Fruit fly (Drosophila melanogaster): Measurements from ENCODE around the gene Snx6.

Gene Snx6

dm6 chr2L:8205871-8206270 is 14.7 kb downstream of the Snx6 start, which contains the start of gene CG8419:
TSS of gene CG8419 (plus strand) at chr2L:8206171.
- TF ChIP-seq CG8478 (optimal IDR thresholded peaks at IDR 0.05) (no peak), Dll (optimal IDR thresholded peaks at IDR 0.05) (no peak), pan (optimal IDR thresholded peaks at IDR 0.05) (no peak), psq (optimal IDR thresholded peaks at IDR 0.05) (no peak), usp (GFP tag; optimal IDR thresholded peaks at IDR 0.05) (no peak)

dm6 chr2L:8204996-8205567 is 15.5 kb downstream of the Snx6 start, which contains the start of gene SLC5A11:
TSS of gene SLC5A11 (minus strand) at chr2L:8205132.
- peak; percentile 98 for TF ChIP-seq pan (optimal IDR thresholded peaks at IDR 0.05)
- no peak for TF ChIP-seq Dll (optimal IDR thresholded peaks at IDR 0.05)
- no peak for TF ChIP-seq usp (GFP tag; optimal IDR thresholded peaks at IDR 0.05)

- TF ChIP-seq pan (optimal IDR thresholded peaks at IDR 0.05) (no peak), usp (GFP tag; optimal IDR thresholded peaks at IDR 0.05) (no peak), psq (optimal IDR thresholded peaks at IDR 0.05) (no peak), CG8478 (optimal IDR thresholded peaks at IDR 0.05) (no peak), EcR (GFP tag; optimal IDR thresholded peaks at IDR 0.05) (no peak), Dll (optimal IDR thresholded peaks at IDR 0.05) (no peak)
These were observed 16.2 kb downstream of the Snx6 start for dm6 chr2L:8204366-8204765.

dm6 chr2L:8203748-8204147 is 16.8 kb downstream of the Snx6 start:
- TF ChIP-seq CG8478 (optimal IDR thresholded peaks at IDR 0.05) = no peak
- no peak for TF ChIP-seq usp (GFP tag; optimal IDR thresholded peaks at IDR 0.05)
- no peak for TF ChIP-seq Dll (optimal IDR thresholded peaks at IDR 0.05)
- no peak for TF ChIP-seq pan (optimal IDR thresholded peaks at IDR 0.05)
- TF ChIP-seq EcR (GFP tag; optimal IDR thresholded peaks at IDR 0.05) = no peak
- no peak for TF ChIP-seq psq (optimal IDR thresholded peaks at IDR 0.05)

dm6 chr2L:8202569-8202968 is 18.0 kb downstream of the Snx6 start:
- TF ChIP-seq Dll (optimal IDR thresholded peaks at IDR 0.05) (no peak), CG8478 (optimal IDR thresholded peaks at IDR 0.05) (no peak), usp (GFP tag; optimal IDR thresholded peaks at IDR 0.05) (no peak), pan (optimal IDR thresholded peaks at IDR 0.05) (no peak), psq (optimal IDR thresholded peaks at IDR 0.05) (no peak), EcR (GFP tag; optimal IDR thresholded peaks at IDR 0.05) (no peak)

dm6 chr2L:8198757-8199156 is 21.8 kb downstream of the Snx6 start, which contains the start of gene PGAP5:
TSS of gene PGAP5 (plus strand) at chr2L:8198882.
- TF ChIP-seq psq (optimal IDR thresholded peaks at IDR 0.05) = no peak
- TF ChIP-seq usp (GFP tag; optimal IDR thresholded peaks at IDR 0.05) = no peak
- TF ChIP-seq EcR (GFP tag; optimal IDR thresholded peaks at IDR 0.05) = no peak
- TF ChIP-seq CG8478 (optimal IDR thresholded peaks at IDR 0.05) = no peak
- TF ChIP-seq pan (optimal IDR thresholded peaks at IDR 0.05) = no peak
- TF ChIP-seq Dll (optimal IDR thresholded peaks at IDR 0.05) = no peak

- TF ChIP-seq usp (GFP tag; optimal IDR thresholded peaks at IDR 0.05) = no peak
- TF ChIP-seq CG8478 (optimal IDR thresholded peaks at IDR 0.05) = no peak
- no peak for TF ChIP-seq EcR (GFP tag; optimal IDR thresholded peaks at IDR 0.05)
- no peak for TF ChIP-seq psq (optimal IDR thresholded peaks at IDR 0.05)
- no peak for TF ChIP-seq Dll (optimal IDR thresholded peaks at IDR 0.05)
- TF ChIP-seq pan (optimal IDR thresholded peaks at IDR 0.05) = no peak
These were observed 23.6 kb downstream of the Snx6 start, which contains the start of the genes CG8475 and CG8460 for dm6 chr2L:8196757-8197530. TSS of gene CG8475 (minus strand) at chr2L:8196918. TSS of gene CG8460 (plus strand) at chr2L:8197193.

- TF ChIP-seq pan (optimal IDR thresholded peaks at IDR 0.05) (no peak), EcR (GFP tag; optimal IDR thresholded peaks at IDR 0.05) (no peak), CG8478 (optimal IDR thresholded peaks at IDR 0.05) (no peak), Dll (optimal IDR thresholded peaks at IDR 0.05) (no peak), psq (optimal IDR thresholded peaks at IDR 0.05) (no peak)
These were observed 24.7 kb downstream of the Snx6 start for dm6 chr2L:8195722-8196323.

dm6 chr2L:8190681-8191080 is 29.9 kb downstream of the Snx6 start, which contains the start of gene CG34134:
TSS of gene CG34134 (minus strand) at chr2L:8190781.
- TF ChIP-seq Dll (optimal IDR thresholded peaks at IDR 0.05) = no peak
- TF ChIP-seq usp (GFP tag; optimal IDR thresholded peaks at IDR 0.05) = no peak
- TF ChIP-seq pan (optimal IDR thresholded peaks at IDR 0.05) = no peak
- no peak for TF ChIP-seq CG8478 (optimal IDR thresholded peaks at IDR 0.05)
- no peak for TF ChIP-seq EcR (GFP tag; optimal IDR thresholded peaks at IDR 0.05)
- TF ChIP-seq psq (optimal IDR thresholded peaks at IDR 0.05) = no peak

dm6 chr2L:8185008-8185407 is 35.5 kb downstream of the Snx6 start:
- no peak for TF ChIP-seq pan (optimal IDR thresholded peaks at IDR 0.05)
- TF ChIP-seq psq (optimal IDR thresholded peaks at IDR 0.05) = no peak
- no peak for TF ChIP-seq EcR (GFP tag; optimal IDR thresholded peaks at IDR 0.05)
- TF ChIP-seq CG8478 (optimal IDR thresholded peaks at IDR 0.05) = no peak
- TF ChIP-seq usp (GFP tag; optimal IDR thresholded peaks at IDR 0.05) = no peak
- TF ChIP-seq Dll (optimal IDR thresholded peaks at IDR 0.05) = no peak

- TF ChIP-seq CG8478 (optimal IDR thresholded peaks at IDR 0.05) (no peak), usp (GFP tag; optimal IDR thresholded peaks at IDR 0.05) (no peak), pan (optimal IDR thresholded peaks at IDR 0.05) (no peak), EcR (GFP tag; optimal IDR thresholded peaks at IDR 0.05) (no peak), psq (optimal IDR thresholded peaks at IDR 0.05) (no peak), Dll (optimal IDR thresholded peaks at IDR 0.05) (no peak)
These were observed 49.0 kb downstream of the Snx6 start for dm6 chr2L:8171544-8171943.
